Fruit fly (Drosophila melanogaster) S2 (cell line): Measurements from ENCODE around the gene CG45075.

ENCODE experiments used
- CG8478 ChIP-seq: fragments of >200 bp; optimal IDR thresholded peaks from 2 replicates; lab custom pipeline; 2018
- CTCF ChIP-seq, 2 experiments: fragments of >200 bp; optimal IDR thresholded peaks; 2 replicates each; lab custom pipeline; 2018

CG45075 gene

dm6 chr2L:6130522-6131073 lies 39.4 kb downstream of the CG45075 start, which contains the start of the genes B9d2, tctn and CG9222:
Gene B9d2 (minus strand): TSS chr2L:6130651.
Gene tctn (minus strand): TSS chr2L:6130651.
Gene CG9222 (plus strand): TSS chr2L:6131023.
- no peak for TF ChIP-seq CTCF (optimal IDR thresholded peaks at IDR 0.05; lab: Kevin White, UChicago)
- TF ChIP-seq CG8478 (lab: Kevin White, UChicago): no peak

- no peak for TF ChIP-seq CG8478 (lab: Kevin White, UChicago)
- no peak for TF ChIP-seq CTCF (optimal IDR thresholded peaks at IDR 0.05; lab: Kevin White, UChicago)
Measured at dm6 chr2L:6139082-6139481, 47.9 kb downstream of the CG45075 start, which contains the start of gene CG13991. Gene CG13991 (plus strand): TSS chr2L:6139382.
